Worm (Caenorhabditis elegans) whole organism, late embryonic: ENCODE data around the gene unc-64.

Experiments used
- C38D4.7 ChIP-seq: fragments of 200-800 bp; sonication (Bioruptor generic); optimal IDR thresholded peaks from 2 replicates; lab custom pipeline; 2018; ENCODE audit warnings: mild to moderate bottlenecking, missing genetic modification characterization, moderate library complexity, missing compliant biosample characterization
- ahr-1 ChIP-seq: sonication (generic microtip); optimal IDR thresholded peaks from 2 replicates; lab custom pipeline; 2016; ENCODE audit warnings: missing genetic modification characterization, missing compliant biosample characterization
- ceh-18 ChIP-seq: sonication (generic microtip); optimal IDR thresholded peaks from 2 replicates; lab custom pipeline; 2016; ENCODE audit warnings: missing genetic modification characterization, missing compliant biosample characterization
- ceh-19 ChIP-seq: fragments of 200-800 bp; sonication (Bioruptor generic); optimal IDR thresholded peaks from 2 replicates; lab custom pipeline; 2018; ENCODE audit warnings: mild to moderate bottlenecking, missing genetic modification characterization, missing compliant biosample characterization
- ceh-2 ChIP-seq: sonication (generic microtip); optimal IDR thresholded peaks from 2 replicates; lab custom pipeline; 2016; ENCODE audit warnings: missing genotype, missing genetic modification characterization, missing compliant biosample characterization
- ceh-22 ChIP-seq: sonication (generic microtip); optimal IDR thresholded peaks from 2 replicates; lab custom pipeline; 2017; ENCODE audit warnings: missing biosample characterization, missing genetic modification characterization
- ceh-24 ChIP-seq: sonication (generic microtip); optimal IDR thresholded peaks from 2 replicates; lab custom pipeline; 2016; ENCODE audit warnings: mild to moderate bottlenecking, missing genetic modification characterization, missing compliant biosample characterization
- ceh-31 ChIP-seq: sonication (generic microtip); optimal IDR thresholded peaks from 2 replicates; lab custom pipeline; 2016; ENCODE audit warnings: missing genetic modification characterization, missing compliant biosample characterization
- ceh-45 ChIP-seq: fragments of 200-800 bp; sonication (Bioruptor generic); IDR thresholded peaks from 2 replicates; pipeline ENCODE4 v1.3.6; 2022; ENCODE audit warnings: missing genetic modification reagents, missing genetic modification characterization, missing compliant biosample characterization
- ceh-48 ChIP-seq: sonication (generic microtip); optimal IDR thresholded peaks from 2 replicates; lab custom pipeline; 2016; ENCODE audit warnings: missing genetic modification characterization, inconsistent platforms, missing compliant biosample characterization
- ceh-9 ChIP-seq: sonication (generic microtip); optimal IDR thresholded peaks from 2 replicates; lab custom pipeline; 2016; ENCODE audit warnings: mild to moderate bottlenecking, missing genetic modification characterization, inconsistent platforms, missing compliant biosample characterization
- che-1 ChIP-seq: sonication (generic microtip); optimal IDR thresholded peaks from 2 replicates; lab custom pipeline; 2016; ENCODE audit warnings: mild to moderate bottlenecking, missing genetic modification characterization, missing compliant biosample characterization
- dmd-4 ChIP-seq: sonication (generic microtip); optimal IDR thresholded peaks from 2 replicates; lab custom pipeline; 2016; ENCODE audit warnings: borderline replicate concordance, missing genetic modification characterization, missing compliant biosample characterization
- dve-1 ChIP-seq: sonication (generic microtip); optimal IDR thresholded peaks from 2 replicates; lab custom pipeline; 2017; ENCODE audit warnings: antibody characterized with exemption, mild to moderate bottlenecking, missing genetic modification characterization, missing compliant biosample characterization
- elt-2 ChIP-seq: sonication (generic microtip); optimal IDR thresholded peaks from 2 replicates; lab custom pipeline; 2016; ENCODE audit warnings: missing genetic modification reagents, missing genetic modification characterization, missing compliant biosample characterization
- elt-4 ChIP-seq: sonication (generic microtip); optimal IDR thresholded peaks from 2 replicates; lab custom pipeline; 2016; ENCODE audit warnings: missing genetic modification characterization, missing compliant biosample characterization
- ets-4 ChIP-seq: sonication (generic microtip); optimal IDR thresholded peaks from 2 replicates; lab custom pipeline; 2016; ENCODE audit warnings: missing genetic modification characterization, missing compliant biosample characterization
- fax-1 ChIP-seq: sonication (generic microtip); optimal IDR thresholded peaks from 2 replicates; lab custom pipeline; 2016; ENCODE audit warnings: missing genotype, missing genetic modification characterization, missing compliant biosample characterization
- fkh-6 ChIP-seq: sonication (generic microtip); optimal IDR thresholded peaks from 2 replicates; lab custom pipeline; 2016; ENCODE audit warnings: missing genetic modification characterization, missing compliant biosample characterization
- hlh-15 ChIP-seq: sonication (generic microtip); optimal IDR thresholded peaks from 2 replicates; lab custom pipeline; 2016; ENCODE audit warnings: missing genetic modification characterization, missing compliant biosample characterization
- hlh-6 ChIP-seq: sonication (generic microtip); optimal IDR thresholded peaks from 2 replicates; lab custom pipeline; 2016; ENCODE audit warnings: missing genotype, missing genetic modification characterization, missing compliant biosample characterization
- hlh-8 ChIP-seq: sonication (generic microtip); optimal IDR thresholded peaks from 2 replicates; lab custom pipeline; 2016; ENCODE audit warnings: missing genotype, missing genetic modification characterization, missing compliant biosample characterization
- lim-6 ChIP-seq: sonication (generic microtip); optimal IDR thresholded peaks from 2 replicates; lab custom pipeline; 2016; ENCODE audit warnings: missing genetic modification characterization, missing compliant biosample characterization
- lin-11 ChIP-seq: fragments of 200-800 bp; sonication (Bioruptor generic); optimal IDR thresholded peaks from 2 replicates; lab custom pipeline; 2018; ENCODE audit warnings: mild to moderate bottlenecking, missing genetic modification characterization, missing compliant biosample characterization
- madf-2 ChIP-seq: sonication (generic microtip); optimal IDR thresholded peaks from 2 replicates; lab custom pipeline; 2017; ENCODE audit warnings: missing genetic modification characterization, missing compliant biosample characterization
- mec-3 ChIP-seq: sonication (generic microtip); optimal IDR thresholded peaks from 2 replicates; lab custom pipeline; 2016; ENCODE audit warnings: borderline replicate concordance, missing genetic modification characterization, missing compliant biosample characterization
- nfya-1 ChIP-seq: sonication (generic microtip); optimal IDR thresholded peaks from 2 replicates; lab custom pipeline; 2017; ENCODE audit warnings: missing genetic modification characterization, mild to moderate bottlenecking, missing compliant biosample characterization, antibody characterized with exemption, moderate library complexity
- npax-4 ChIP-seq: sonication (generic microtip); optimal IDR thresholded peaks from 2 replicates; lab custom pipeline; 2016; ENCODE audit warnings: missing genetic modification characterization, missing compliant biosample characterization
- pat-9 ChIP-seq: fragments of 200-800 bp; sonication (Bioruptor generic); optimal IDR thresholded peaks from 2 replicates; lab custom pipeline; 2018; ENCODE audit warnings: mild to moderate bottlenecking, missing genetic modification characterization, moderate library complexity, missing compliant biosample characterization
- pax-1 ChIP-seq: fragments of 150-350 bp; optimal IDR thresholded peaks from 2 replicates; lab custom pipeline; 2014; ENCODE audit warnings: missing biosample characterization, missing genetic modification characterization
- pqm-1 ChIP-seq: sonication (generic microtip); optimal IDR thresholded peaks from 2 replicates; lab custom pipeline; 2016; ENCODE audit warnings: missing genetic modification characterization, missing compliant biosample characterization
- pros-1 ChIP-seq: fragments of 150-350 bp; optimal IDR thresholded peaks from 2 replicates; lab custom pipeline; 2014; ENCODE audit warnings: missing biosample characterization, missing genetic modification reagents, missing genetic modification characterization
- ref-2 ChIP-seq: sonication (generic microtip); optimal IDR thresholded peaks from 2 replicates; lab custom pipeline; 2016; ENCODE audit warnings: missing genetic modification characterization, missing compliant biosample characterization
- rnt-1 ChIP-seq: sonication (generic microtip); optimal IDR thresholded peaks from 2 replicates; lab custom pipeline; 2016; ENCODE audit warnings: missing genetic modification characterization, missing compliant biosample characterization
- sdc-2 ChIP-seq: sonication (generic microtip); optimal IDR thresholded peaks from 2 replicates; lab custom pipeline; 2016; ENCODE audit warnings: missing genotype, missing genetic modification characterization, missing compliant biosample characterization
- sox-2 ChIP-seq: fragments of 200-800 bp; sonication (Bioruptor generic); IDR thresholded peaks from 2 replicates; pipeline ENCODE4 v1.3.6; 2022; ENCODE audit warnings: missing genetic modification reagents, missing genetic modification characterization, missing compliant biosample characterization
- sox-4 ChIP-seq: sonication (generic microtip); optimal IDR thresholded peaks from 2 replicates; lab custom pipeline; 2017; ENCODE audit warnings: mild to moderate bottlenecking, missing genetic modification characterization, inconsistent platforms, missing compliant biosample characterization
- syd-9 ChIP-seq: sonication (generic microtip); optimal IDR thresholded peaks from 2 replicates; lab custom pipeline; 2016; ENCODE audit warnings: mild to moderate bottlenecking, missing genetic modification characterization, moderate library complexity, missing compliant biosample characterization
- tbx-2 ChIP-seq: sonication (generic microtip); optimal IDR thresholded peaks from 2 replicates; lab custom pipeline; 2016; ENCODE audit warnings: missing genetic modification characterization, missing compliant biosample characterization
- tbx-7 ChIP-seq: sonication (generic microtip); optimal IDR thresholded peaks from 2 replicates; lab custom pipeline; 2016; ENCODE audit warnings: missing genotype, missing genetic modification characterization, missing compliant biosample characterization
- ttx-3 ChIP-seq: sonication (generic microtip); optimal IDR thresholded peaks from 2 replicates; lab custom pipeline; 2016; ENCODE audit warnings: missing genetic modification reagents, missing genetic modification characterization, missing compliant biosample characterization
- unc-3 ChIP-seq, 2 experiments: fragments of 200-800 bp in 1 of 2; sonication (Bioruptor generic) in 1 of 2; sonication (generic microtip) in 1 of 2; conservative IDR thresholded peaks in 1 of 2; optimal IDR thresholded peaks in 1 of 2; 2 replicates each; pipeline versions ENCODE4 v1.3.6 to Lab custom; 2016 to 2022; ENCODE audit warnings: missing compliant biosample characterization in 2 of 2, missing genetic modification characterization in 2 of 2, missing genetic modification reagents in 1 of 2
- unc-42 ChIP-seq: sonication (generic microtip); optimal IDR thresholded peaks from 2 replicates; lab custom pipeline; 2016; ENCODE audit warnings: missing genotype, missing genetic modification characterization, missing compliant biosample characterization
- unc-55 ChIP-seq: sonication (generic microtip); optimal IDR thresholded peaks from 2 replicates; lab custom pipeline; 2017; ENCODE audit warnings: missing biosample characterization, missing genetic modification reagents, missing genetic modification characterization
- ztf-16 ChIP-seq: sonication (generic microtip); optimal IDR thresholded peaks from 2 replicates; lab custom pipeline; 2017; ENCODE audit warnings: missing genetic modification characterization, missing compliant biosample characterization

The unc-64 gene

DNA sequence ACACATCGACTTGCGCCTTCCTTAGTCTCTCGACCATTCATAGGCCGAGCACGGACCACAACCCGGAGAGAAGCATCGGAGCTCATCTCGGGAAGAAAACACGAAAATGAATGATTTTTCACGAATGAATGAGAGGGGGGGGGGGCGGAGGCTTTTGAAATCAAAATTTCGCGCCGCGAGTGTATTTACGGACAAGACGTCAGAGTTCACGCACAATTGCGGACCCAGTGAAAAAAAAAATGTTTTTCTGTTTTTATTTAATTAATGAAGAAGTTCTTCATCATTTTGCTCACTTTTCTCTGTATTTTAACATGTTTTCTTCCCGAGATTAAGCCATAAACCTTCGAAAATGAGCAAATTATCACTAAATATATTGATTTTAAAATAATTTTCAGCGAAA lies 30.0 kb downstream of the unc-64 start, which contains the start of the genes klp-19 and slc-36.1 (continued):
- no peak for TF ChIP-seq pqm-1 (tag; lab: Kevin White, UChicago)
- no peak for TF ChIP-seq hlh-6 (tag; lab: Kevin White, UChicago)
- TF ChIP-seq ttx-3 (tag; lab: Kevin White, UChicago), result no peak
- TF ChIP-seq npax-4, result no peak
- no peak for TF ChIP-seq che-1 (tag; lab: Kevin White, UChicago)
- no peak for TF ChIP-seq madf-2 (tag; lab: Kevin White, UChicago)
- no peak for TF ChIP-seq dve-1 (tag; lab: Kevin White, UChicago)
- no peak for TF ChIP-seq ceh-22 (tag; lab: Kevin White, UChicago)
- TF ChIP-seq tbx-2 (tag; lab: Kevin White, UChicago), result no peak
- TF ChIP-seq sox-2 (GFP tag; lab: Robert Waterston, UW), result no peak
- peak; percentile 78 for TF ChIP-seq unc-42 (tag; lab: Kevin White, UChicago)

- TF ChIP-seq sdc-2, result no peak
- no peak for TF ChIP-seq lim-6
- TF ChIP-seq tbx-7, result no peak
- TF ChIP-seq C38D4.7 (GFP tag; lab: Kevin White, UChicago), result no peak
- no peak for TF ChIP-seq hlh-15 (tag; lab: Kevin White, UChicago)
- TF ChIP-seq lin-11 (tag; lab: Kevin White, UChicago), result no peak
- no peak for TF ChIP-seq unc-55 (GFP tag; lab: Kevin White, UChicago)
- TF ChIP-seq pat-9 (tag; lab: Kevin White, UChicago), result no peak
- no peak for TF ChIP-seq pax-1 (tag; lab: Kevin White, UChicago)
- TF ChIP-seq ahr-1 (tag; lab: Kevin White, UChicago), result no peak
- TF ChIP-seq ets-4 (tag; lab: Kevin White, UChicago), result no peak
- TF ChIP-seq elt-2 (tag; lab: Kevin White, UChicago), result no peak
- TF ChIP-seq nfya-1 (tag; lab: Kevin White, UChicago), result no peak
- no peak for TF ChIP-seq elt-4 (tag; lab: Kevin White, UChicago)
- TF ChIP-seq sox-2 (GFP tag; lab: Robert Waterston, UW), result no peak
- TF ChIP-seq ceh-24 (tag; lab: Kevin White, UChicago), result no peak
- no peak for TF ChIP-seq syd-9 (tag; lab: Kevin White, UChicago)
- no peak for TF ChIP-seq ceh-45
- no peak for TF ChIP-seq ceh-18 (tag; lab: Kevin White, UChicago)
- TF ChIP-seq, all 69 proteins: peak for 0
Measured at ce11 chrIII:13310552-13310951, 33.5 kb downstream of the unc-64 start.

ce11 chrIII:13313788-13314187 lies 36.7 kb downstream of the unc-64 start, which contains the start of gene Y43F4B.10:
Gene Y43F4B.10 (plus strand): TSS chrIII:13314068.
- no peak for TF ChIP-seq ztf-16 (tag; lab: Kevin White, UChicago)
- TF ChIP-seq ceh-48 (tag; lab: Kevin White, UChicago), result peak; percentile 77
- TF ChIP-seq nfya-1 (tag; lab: Kevin White, UChicago), result peak; percentile 10
- TF ChIP-seq pax-1 (tag; lab: Kevin White, UChicago), result peak; percentile 40

DNA sequence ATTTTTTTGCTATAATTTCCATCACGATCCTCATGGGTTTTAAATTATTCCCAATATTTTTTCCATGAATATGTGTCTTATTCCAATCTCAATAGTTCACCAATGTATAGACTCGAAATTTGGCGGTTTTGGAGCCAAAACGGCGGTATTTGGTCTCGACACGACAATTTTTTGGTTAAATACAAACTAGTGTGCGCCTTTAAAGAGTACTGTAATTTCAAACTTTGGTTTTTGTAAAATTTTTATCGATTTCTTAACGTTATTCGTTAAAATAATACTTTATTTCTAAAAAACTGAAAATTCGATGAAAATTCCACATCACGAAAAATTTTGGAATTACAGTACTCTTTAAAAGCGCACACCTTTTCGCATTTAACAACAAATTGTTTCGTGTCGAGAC lies 37.6 kb downstream of the unc-64 start:
- TF ChIP-seq ztf-16 (tag; lab: Kevin White, UChicago) (no peak), ceh-18 (tag; lab: Kevin White, UChicago) (no peak), fax-1 (tag; lab: Kevin White, UChicago) (no peak)
- TF ChIP-seq, all 69 proteins: peak for 0

DNA sequence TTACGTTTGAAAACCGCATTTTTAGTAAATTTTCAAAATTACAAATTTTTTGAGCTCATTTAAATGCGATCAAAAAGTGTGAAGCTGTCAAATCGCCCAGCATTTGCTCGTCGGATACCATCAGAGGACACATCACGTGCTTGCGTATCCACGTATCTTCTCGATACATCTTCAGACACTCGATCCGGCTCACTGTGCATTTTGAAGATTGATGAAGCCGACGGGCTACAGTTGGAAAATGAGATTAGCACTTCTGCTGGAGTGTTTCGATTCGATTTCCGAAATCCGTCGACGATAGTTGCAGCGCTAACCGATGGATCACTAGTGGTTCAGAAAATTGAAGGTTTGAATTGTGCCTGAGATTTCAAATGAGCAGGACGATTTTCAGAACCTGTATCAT lies 38.0 kb downstream of the unc-64 start, which contains the start of gene dph-7:
TSS of gene dph-7 (plus strand) at position 53 of the 400 bp plus-strand sequence.
- TF ChIP-seq C38D4.7 (GFP tag; lab: Kevin White, UChicago) (no peak), unc-3 (GFP tag; conservative IDR thresholded peaks at IDR 0.05; lab: Robert Waterston, UW) (no peak), unc-3 (tag; optimal IDR thresholded peaks at IDR 0.05; lab: Kevin White, UChicago) (no peak), ceh-2 (tag; lab: Kevin White, UChicago) (no peak), mec-3 (tag; lab: Kevin White, UChicago) (no peak), sox-4 (tag; lab: Kevin White, UChicago) (no peak), dmd-4 (tag; lab: Kevin White, UChicago) (no peak), rnt-1 (tag; lab: Kevin White, UChicago) (no peak), fkh-6 (tag; lab: Kevin White, UChicago) (no peak), che-1 (tag; lab: Kevin White, UChicago) (no peak), pax-1 (tag; lab: Kevin White, UChicago) (no peak), elt-2 (tag; lab: Kevin White, UChicago) (no peak), ref-2 (tag; lab: Kevin White, UChicago) (no peak), ceh-31 (tag; lab: Kevin White, UChicago) (no peak), ceh-19 (no peak), hlh-8 (tag; lab: Kevin White, UChicago) (no peak), ceh-9 (no peak), ets-4 (tag; lab: Kevin White, UChicago) (no peak), pros-1 (tag; lab: Kevin White, UChicago) (no peak)
